Worm (Caenorhabditis elegans) whole organism, L1 larva: ENCODE data around the gene zhit-2.

Source experiments
- C34B4.2 ChIP-seq: sonication (generic microtip); optimal IDR thresholded peaks from 2 replicates; lab custom pipeline; 2017; ENCODE audit warnings: mild to moderate bottlenecking, missing genetic modification characterization, missing compliant biosample characterization
- F16B12.6 ChIP-seq: fragments of 150-350 bp; optimal IDR thresholded peaks from 2 replicates; lab custom pipeline; 2014; ENCODE audit warnings: missing biosample characterization, missing genetic modification characterization
- aha-1 ChIP-seq: fragments of 150-350 bp; optimal IDR thresholded peaks from 2 replicates; lab custom pipeline; 2014; ENCODE audit warnings: missing biosample characterization, missing genetic modification characterization
- ceh-63 ChIP-seq: fragments of 200-800 bp; sonication (Bioruptor generic); optimal IDR thresholded peaks from 2 replicates; lab custom pipeline; 2018; ENCODE audit warnings: mild to moderate bottlenecking, missing genetic modification characterization, missing compliant biosample characterization
- ceh-8 ChIP-seq: fragments of 200-800 bp; sonication (Bioruptor generic); optimal IDR thresholded peaks from 2 replicates; lab custom pipeline; 2018; ENCODE audit warnings: mild to moderate bottlenecking, missing genetic modification characterization, moderate library complexity, missing compliant biosample characterization
- ces-1 ChIP-seq: fragments of 150-350 bp; optimal IDR thresholded peaks from 2 replicates; lab custom pipeline; 2014; ENCODE audit warnings: missing biosample characterization, missing genetic modification reagents, missing genetic modification characterization
- dsc-1 ChIP-seq: sonication (generic microtip); optimal IDR thresholded peaks from 2 replicates; lab custom pipeline; 2016; ENCODE audit warnings: mild to moderate bottlenecking, missing genetic modification characterization, missing compliant biosample characterization
- egl-27 ChIP-seq, 2 experiments: fragments of 150-350 bp in 1 of 2; sonication (generic microtip); optimal IDR thresholded peaks; 3 replicates each; lab custom pipeline; 2017 to 2018; ENCODE audit warnings: missing biosample characterization in 2 of 2, missing genetic modification characterization in 2 of 2, missing genetic modification reagents in 2 of 2
- ets-5 ChIP-seq: fragments of 200-800 bp; sonication (Bioruptor generic); IDR thresholded peaks from 2 replicates; pipeline ENCODE4 v1.3.6; 2022; ENCODE audit warnings: missing genetic modification characterization, missing compliant biosample characterization
- fkh-10 ChIP-seq: sonication (generic microtip); optimal IDR thresholded peaks from 2 replicates; lab custom pipeline; 2017; ENCODE audit warnings: missing biosample characterization, missing genetic modification reagents, missing genetic modification characterization
- fos-1 ChIP-seq: fragments of 150-350 bp; optimal IDR thresholded peaks from 2 replicates; lab custom pipeline; 2014; ENCODE audit warnings: missing biosample characterization, missing genetic modification characterization
- hlh-17 ChIP-seq: fragments of 200-800 bp; sonication (Bioruptor generic); optimal IDR thresholded peaks from 2 replicates; lab custom pipeline; 2018; ENCODE audit warnings: missing genetic modification characterization, mild to moderate bottlenecking, missing compliant biosample characterization, moderate library complexity, borderline replicate concordance
- hpl-2 ChIP-seq: fragments of 150-350 bp; optimal IDR thresholded peaks from 2 replicates; lab custom pipeline; 2014; ENCODE audit warnings: missing biosample characterization, missing genetic modification reagents, missing genetic modification characterization
- irx-1 ChIP-seq: sonication (generic microtip); optimal IDR thresholded peaks from 2 replicates; lab custom pipeline; 2016; ENCODE audit warnings: missing genetic modification characterization, missing compliant biosample characterization
- lin-15B ChIP-seq: fragments of 150-350 bp; sonication (generic microtip); optimal IDR thresholded peaks from 3 replicates; lab custom pipeline; 2014; ENCODE audit warnings: missing biosample characterization, missing genetic modification characterization
- lin-35 ChIP-seq, 2 experiments: fragments of 150-350 bp; optimal IDR thresholded peaks; 2 replicates each; lab custom pipeline; 2014; ENCODE audit warnings: missing biosample characterization in 2 of 2, missing genetic modification characterization in 2 of 2, missing genetic modification reagents in 2 of 2
- lin-39 ChIP-seq: fragments of 150-350 bp; optimal IDR thresholded peaks from 2 replicates; lab custom pipeline; 2014; ENCODE audit warnings: missing biosample characterization, missing genetic modification reagents, missing genetic modification characterization
- lir-3 ChIP-seq: sonication (generic microtip); optimal IDR thresholded peaks from 2 replicates; lab custom pipeline; 2016; ENCODE audit warnings: mild to moderate bottlenecking, missing genetic modification characterization, moderate library complexity, missing compliant biosample characterization; ENCODE audit not compliant: poor library complexity
- mab-9 ChIP-seq: fragments of 200-800 bp; sonication (Bioruptor generic); IDR thresholded peaks from 2 replicates; pipeline ENCODE4 v1.3.6; 2022; ENCODE audit warnings: missing genetic modification reagents, missing genetic modification characterization, missing compliant biosample characterization
- mdl-1 ChIP-seq, 2 experiments: fragments of 150-350 bp; optimal IDR thresholded peaks; 2 replicates each; lab custom pipeline; 2014 to 2017; ENCODE audit warnings: missing biosample characterization in 2 of 2, missing genetic modification characterization in 2 of 2, inconsistent platforms in 1 of 2
- mef-2 ChIP-seq: fragments of 150-350 bp; optimal IDR thresholded peaks from 2 replicates; lab custom pipeline; 2014; ENCODE audit warnings: missing biosample characterization, missing genetic modification characterization
- nhr-12 ChIP-seq: sonication (generic microtip); optimal IDR thresholded peaks from 2 replicates; lab custom pipeline; 2017; ENCODE audit warnings: missing biosample characterization, missing genetic modification characterization
- nhr-28 ChIP-seq: fragments of 150-350 bp; optimal IDR thresholded peaks from 2 replicates; lab custom pipeline; 2014; ENCODE audit warnings: missing biosample characterization, missing genetic modification characterization
- nhr-47 ChIP-seq: sonication (generic microtip); optimal IDR thresholded peaks from 2 replicates; lab custom pipeline; 2016; ENCODE audit warnings: mild to moderate bottlenecking, missing genetic modification characterization, moderate library complexity, missing compliant biosample characterization
- nhr-77 ChIP-seq: fragments of 150-350 bp; optimal IDR thresholded peaks from 2 replicates; lab custom pipeline; 2014; ENCODE audit warnings: missing biosample characterization, missing genetic modification characterization
- nhr-84 ChIP-seq: sonication (generic microtip); optimal IDR thresholded peaks from 2 replicates; lab custom pipeline; 2017; ENCODE audit warnings: missing biosample characterization, missing genetic modification characterization
- nhr-90 ChIP-seq: sonication (generic microtip); optimal IDR thresholded peaks from 2 replicates; lab custom pipeline; 2016; ENCODE audit warnings: mild to moderate bottlenecking, missing genetic modification characterization, missing compliant biosample characterization; ENCODE audit not compliant: poor library complexity
- pag-3 ChIP-seq: sonication (generic microtip); optimal IDR thresholded peaks from 2 replicates; lab custom pipeline; 2017; ENCODE audit warnings: missing genetic modification characterization, mild to moderate bottlenecking, missing compliant biosample characterization, antibody characterized with exemption, borderline replicate concordance; ENCODE audit not compliant: insufficient read depth
- pax-3 ChIP-seq: fragments of 200-800 bp; sonication (Bioruptor generic); optimal IDR thresholded peaks from 2 replicates; lab custom pipeline; 2018; ENCODE audit warnings: mild to moderate bottlenecking, missing genetic modification characterization, moderate library complexity, missing compliant biosample characterization
- rnt-1 ChIP-seq: sonication (generic microtip); optimal IDR thresholded peaks from 2 replicates; lab custom pipeline; 2016; ENCODE audit warnings: mild to moderate bottlenecking, missing genetic modification characterization, moderate library complexity, missing compliant biosample characterization
- skn-1 ChIP-seq: fragments of 150-350 bp; optimal IDR thresholded peaks from 2 replicates; lab custom pipeline; 2014; ENCODE audit warnings: missing biosample characterization, missing genetic modification characterization
- sptf-1 ChIP-seq: fragments of 150-350 bp; optimal IDR thresholded peaks from 2 replicates; lab custom pipeline; 2014; ENCODE audit warnings: missing biosample characterization, missing genetic modification characterization
- tbx-2 ChIP-seq: sonication (generic microtip); optimal IDR thresholded peaks from 2 replicates; lab custom pipeline; 2016; ENCODE audit warnings: missing genetic modification characterization, missing compliant biosample characterization
- tlp-1 ChIP-seq: fragments of 150-350 bp; optimal IDR thresholded peaks from 2 replicates; lab custom pipeline; 2014; ENCODE audit warnings: missing biosample characterization, missing genetic modification characterization
- unc-62 ChIP-seq: fragments of 150-350 bp; optimal IDR thresholded peaks from 2 replicates; lab custom pipeline; 2014; ENCODE audit warnings: missing biosample characterization, missing genetic modification reagents, missing genetic modification characterization
- unc-86 ChIP-seq: sonication (generic microtip); optimal IDR thresholded peaks from 2 replicates; lab custom pipeline; 2016; ENCODE audit warnings: missing genetic modification characterization, missing compliant biosample characterization
- zag-1 ChIP-seq: fragments of 150-350 bp; optimal IDR thresholded peaks from 2 replicates; lab custom pipeline; 2014; ENCODE audit warnings: missing biosample characterization, missing genetic modification characterization
- zip-4 ChIP-seq: fragments of 200-800 bp; sonication (Bioruptor generic); optimal IDR thresholded peaks from 2 replicates; lab custom pipeline; 2018; ENCODE audit warnings: mild to moderate bottlenecking, missing genetic modification characterization, moderate library complexity, missing compliant biosample characterization
- ztf-11 ChIP-seq, 2 experiments: sonication (generic microtip); optimal IDR thresholded peaks; 2 replicates each; lab custom pipeline; 2016 to 2017; ENCODE audit warnings: missing genetic modification characterization in 2 of 2, missing biosample characterization in 1 of 2, missing compliant biosample characterization in 1 of 2
- ztf-4 ChIP-seq: fragments of 150-350 bp; optimal IDR thresholded peaks from 2 replicates; lab custom pipeline; 2014; ENCODE audit warnings: missing biosample characterization, missing genetic modification characterization

The zhit-2 gene

DNA sequence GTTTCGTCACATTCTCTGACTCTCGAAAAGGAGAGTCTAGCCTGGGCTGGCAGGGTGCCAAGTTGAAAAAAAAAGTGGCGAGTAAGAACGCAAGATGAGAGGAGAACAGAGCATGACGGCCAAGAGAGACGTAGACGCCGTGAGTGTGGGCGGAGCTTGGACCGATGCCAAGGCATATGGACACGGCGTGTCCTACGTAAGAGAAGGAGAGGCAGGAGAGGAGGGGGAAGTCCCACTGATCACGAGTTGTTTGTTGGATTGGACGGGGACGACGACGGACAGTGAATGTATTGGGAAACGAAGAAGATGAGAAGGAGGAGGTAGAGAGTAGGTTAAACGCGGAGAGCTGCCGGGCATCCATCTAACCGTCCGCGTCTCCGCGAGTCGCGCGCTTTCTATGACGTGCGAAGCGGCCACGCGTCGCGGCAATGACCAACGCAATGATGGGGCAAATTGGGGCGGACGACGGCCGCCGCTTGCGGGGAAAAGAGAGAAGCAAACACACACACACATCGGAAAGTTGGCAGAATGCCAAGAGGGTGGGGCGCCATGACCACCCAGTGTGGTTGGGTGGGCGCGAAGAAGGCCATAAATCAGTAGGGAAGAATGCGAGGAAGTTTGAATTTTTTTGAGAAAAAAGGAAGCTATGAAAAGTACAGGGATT lies 37.9 kb upstream of the zhit-2 start (continued):
- TF ChIP-seq rnt-1: peak; percentile 90
- TF ChIP-seq lin-39 (tag; lab: Kevin White, UChicago): peak; percentile 84
- TF ChIP-seq egl-27 (tag; optimal IDR thresholded peaks at IDR 0.05; lab: Kevin White, UChicago): peak; percentile 90 to 99
- TF ChIP-seq lin-15B: peak; percentile 48
- no peak for TF ChIP-seq nhr-12 (tag; lab: Kevin White, UChicago)
- TF ChIP-seq C34B4.2: peak; percentile 12
- peak; percentile 92 for TF ChIP-seq mab-9 (GFP tag; lab: Robert Waterston, UW)
- TF ChIP-seq nhr-28: no peak
- peak; percentile 73 for TF ChIP-seq fos-1 (tag; lab: Kevin White, UChicago)
- peak; percentile 97 for TF ChIP-seq ceh-8 (GFP tag; lab: Kevin White, UChicago)
- TF ChIP-seq ceh-63 (GFP tag; lab: Kevin White, UChicago): peak; percentile 27
- peak; percentile 77 for TF ChIP-seq zag-1 (tag; lab: Kevin White, UChicago)
- TF ChIP-seq ets-5 (GFP tag; lab: Robert Waterston, UW): no peak
- peak; percentile 98 for TF ChIP-seq pax-3 (tag; lab: Kevin White, UChicago)
- TF ChIP-seq nhr-77 (tag; lab: Kevin White, UChicago): peak; percentile 94
- peak; percentile 99 for TF ChIP-seq nhr-47 (tag; lab: Kevin White, UChicago)
- TF ChIP-seq tlp-1 (tag; lab: Kevin White, UChicago): no peak
- peak; percentile 14 for TF ChIP-seq F16B12.6
- TF ChIP-seq tbx-2 (tag; lab: Kevin White, UChicago): peak; percentile 100
- peak; percentile 70 for TF ChIP-seq hpl-2 (GFP tag; lab: Kevin White, UChicago)
- peak; percentile 79 for TF ChIP-seq aha-1
- TF ChIP-seq unc-62 (GFP tag; lab: Kevin White, UChicago): peak; percentile 18
- peak; percentile 100 for TF ChIP-seq unc-86
- peak; percentile 99 for TF ChIP-seq nhr-90 (tag; lab: Kevin White, UChicago)
- TF ChIP-seq mef-2 (tag; lab: Kevin White, UChicago): peak; percentile 96
- peak; percentile 86 for TF ChIP-seq skn-1 (tag; lab: Kevin White, UChicago)
- TF ChIP-seq hlh-17 (GFP tag; lab: Kevin White, UChicago): no peak
- TF ChIP-seq mdl-1 (tag; optimal IDR thresholded peaks at IDR 0.05; lab: Kevin White, UChicago): peak; percentile 65 to 95
- TF ChIP-seq zip-4: peak; percentile 91
- peak; percentile 92 for TF ChIP-seq fkh-10 (GFP tag; lab: Kevin White, UChicago)
- peak; percentile 92 for TF ChIP-seq lir-3
- TF ChIP-seq sptf-1 (tag; lab: Kevin White, UChicago): no peak
- peak; percentile 95 for TF ChIP-seq pag-3 (tag; lab: Kevin White, UChicago)
- peak; percentile 99 for TF ChIP-seq dsc-1 (tag; lab: Kevin White, UChicago)
- peak; percentile 97 for TF ChIP-seq irx-1 (tag; lab: Kevin White, UChicago)
- peak; percentile 98 for TF ChIP-seq ztf-4 (tag; lab: Kevin White, UChicago)
- peak; percentile 69 to 85 for TF ChIP-seq lin-35 (GFP tag; optimal IDR thresholded peaks at IDR 0.05; lab: Kevin White, UChicago)
- peak in 1 of 2 experiments; percentile 97 for TF ChIP-seq ztf-11 (tag; optimal IDR thresholded peaks at IDR 0.05; lab: Kevin White, UChicago)
- no peak for TF ChIP-seq nhr-84 (tag; lab: Kevin White, UChicago)
- peak; percentile 29 for TF ChIP-seq ces-1 (GFP tag; lab: Kevin White, UChicago)
- TF ChIP-seq, all 84 proteins: peak for 75
